Worm (Caenorhabditis elegans) whole organism, early embryonic: ENCODE measurements around the gene aakg-3.

ENCODE experiments used
- B0310.2 ChIP-seq: sonication (generic microtip); optimal IDR thresholded peaks from 2 replicates; lab custom pipeline; 2016; ENCODE audit warnings: mild to moderate bottlenecking, missing genetic modification characterization, missing compliant biosample characterization
- aly-1 ChIP-seq: sonication (generic microtip); optimal IDR thresholded peaks from 2 replicates; lab custom pipeline; 2016; ENCODE audit warnings: missing genetic modification characterization, missing compliant biosample characterization
- ama-1 ChIP-seq: fragments of 150-350 bp; optimal IDR thresholded peaks from 2 replicates; lab custom pipeline; 2014
- ceh-13 ChIP-seq: fragments of 200-800 bp; sonication (Bioruptor generic); optimal IDR thresholded peaks from 2 replicates; lab custom pipeline; 2018; ENCODE audit warnings: mild to moderate bottlenecking, missing genetic modification characterization, missing compliant biosample characterization
- ets-7 ChIP-seq: sonication (generic microtip); optimal IDR thresholded peaks from 2 replicates; lab custom pipeline; 2016; ENCODE audit warnings: missing genotype, missing genetic modification characterization, missing compliant biosample characterization
- flt-1 ChIP-seq: fragments of 200-800 bp; sonication (Bioruptor generic); IDR thresholded peaks from 2 replicates; pipeline ENCODE4 v1.3.6; 2022; ENCODE audit warnings: missing genetic modification characterization, missing compliant biosample characterization
- hmbx-1 ChIP-seq: sonication (generic microtip); optimal IDR thresholded peaks from 2 replicates; lab custom pipeline; 2016; ENCODE audit warnings: mild to moderate bottlenecking, missing genetic modification characterization, missing compliant biosample characterization
- hnd-1 ChIP-seq: sonication (generic microtip); optimal IDR thresholded peaks from 2 replicates; lab custom pipeline; 2016; ENCODE audit warnings: missing genetic modification characterization, missing compliant biosample characterization
- scrt-1 ChIP-seq: fragments of 200-800 bp; sonication (Bioruptor generic); IDR thresholded peaks from 2 replicates; pipeline ENCODE4 v1.3.6; 2022; ENCODE audit warnings: missing genetic modification characterization, missing compliant biosample characterization
- tra-4 ChIP-seq: sonication (generic microtip); optimal IDR thresholded peaks from 2 replicates; lab custom pipeline; 2017; ENCODE audit warnings: missing genetic modification characterization, missing compliant biosample characterization

ce11 chrX:2957446-2957985 lies 18.7 kb upstream of the aakg-3 start, which contains the start of gene gbb-1:
- TF ChIP-seq ama-1 (lab: Kevin White, UChicago) (no peak), ets-7 (no peak), hnd-1 (no peak), flt-1 (no peak), B0310.2 (no peak), hmbx-1 (tag; lab: Kevin White, UChicago) (no peak), aly-1 (tag; lab: Kevin White, UChicago) (no peak), tra-4 (tag; lab: Kevin White, UChicago) (no peak), ceh-13 (GFP tag; lab: Kevin White, UChicago) (no peak), scrt-1 (GFP tag; lab: Robert Waterston, UW) (no peak)
